Worm (Caenorhabditis elegans) whole organism, mixed stage, embryonic: Measurements from ENCODE around the gene F10G7.12.

Experiments used
- M03D4.4 ChIP-seq: sonication (generic microtip); optimal IDR thresholded peaks from 2 replicates; lab custom pipeline; 2017; ENCODE audit warnings: mild to moderate bottlenecking, missing genetic modification characterization, missing compliant biosample characterization
- bed-3 ChIP-seq: fragments of 200-800 bp; sonication (Bioruptor generic); optimal IDR thresholded peaks from 3 replicates; lab custom pipeline; 2018; ENCODE audit warnings: mild to moderate bottlenecking, missing genetic modification characterization, moderate library complexity, missing compliant biosample characterization
- blmp-1 ChIP-seq: fragments of 150-350 bp; optimal IDR thresholded peaks from 2 replicates; lab custom pipeline; 2014; ENCODE audit warnings: missing biosample characterization, missing genetic modification characterization
- ceh-39 ChIP-seq: fragments of 150-350 bp; optimal IDR thresholded peaks from 2 replicates; lab custom pipeline; 2014; ENCODE audit warnings: missing biosample characterization, missing genetic modification characterization
- ceh-43 ChIP-seq: fragments of 200-800 bp; sonication (Bioruptor generic); optimal IDR thresholded peaks from 2 replicates; lab custom pipeline; 2018; ENCODE audit warnings: mild to moderate bottlenecking, missing genetic modification characterization, moderate library complexity, missing compliant biosample characterization
- ceh-83 ChIP-seq: fragments of 200-800 bp; sonication (Bioruptor generic); optimal IDR thresholded peaks from 2 replicates; lab custom pipeline; 2018; ENCODE audit warnings: mild to moderate bottlenecking, missing genetic modification characterization, missing compliant biosample characterization
- ces-1 ChIP-seq: fragments of 150-350 bp; optimal IDR thresholded peaks from 2 replicates; lab custom pipeline; 2014; ENCODE audit warnings: missing biosample characterization, missing genetic modification reagents, missing genetic modification characterization
- cnd-1 ChIP-seq: fragments of 200-800 bp; sonication (Bioruptor generic); optimal IDR thresholded peaks from 2 replicates; lab custom pipeline; 2018; ENCODE audit warnings: mild to moderate bottlenecking, missing genetic modification characterization, missing compliant biosample characterization
- drap-1 ChIP-seq: fragments of 200-800 bp; sonication (Bioruptor generic); optimal IDR thresholded peaks from 3 replicates; lab custom pipeline; 2018; ENCODE audit warnings: mild to moderate bottlenecking, missing genetic modification characterization, missing compliant biosample characterization
- elt-1 ChIP-seq: sonication (generic microtip); optimal IDR thresholded peaks from 2 replicates; lab custom pipeline; 2017; ENCODE audit warnings: missing genetic modification characterization, mild to moderate bottlenecking, missing compliant biosample characterization, antibody characterized with exemption, moderate library complexity, borderline replicate concordance; ENCODE audit not compliant: insufficient read depth
- elt-3 ChIP-seq: fragments of 150-350 bp; optimal IDR thresholded peaks from 2 replicates; lab custom pipeline; 2014; ENCODE audit warnings: missing biosample characterization, missing genetic modification characterization
- flh-1 ChIP-seq: fragments of 200-800 bp; sonication (Bioruptor generic); optimal IDR thresholded peaks from 2 replicates; lab custom pipeline; 2018; ENCODE audit warnings: mild to moderate bottlenecking, missing genetic modification characterization, moderate library complexity, missing compliant biosample characterization
- ham-2 ChIP-seq: fragments of 200-800 bp; sonication (Bioruptor generic); optimal IDR thresholded peaks from 2 replicates; lab custom pipeline; 2018; ENCODE audit warnings: mild to moderate bottlenecking, missing genetic modification characterization, missing compliant biosample characterization
- hlh-1 ChIP-seq: fragments of 150-350 bp; optimal IDR thresholded peaks from 2 replicates; lab custom pipeline; 2014; ENCODE audit warnings: missing biosample characterization, missing genetic modification reagents, missing genetic modification characterization
- lin-13 ChIP-seq: fragments of 150-350 bp; optimal IDR thresholded peaks from 2 replicates; lab custom pipeline; 2014; ENCODE audit warnings: missing biosample characterization, missing genetic modification characterization
- lin-32 ChIP-seq: fragments of 200-800 bp; sonication (Bioruptor generic); optimal IDR thresholded peaks from 2 replicates; lab custom pipeline; 2018; ENCODE audit warnings: mild to moderate bottlenecking, missing genetic modification characterization, missing compliant biosample characterization
- lsy-2 ChIP-seq: fragments of 150-350 bp; optimal IDR thresholded peaks from 2 replicates; lab custom pipeline; 2014; ENCODE audit warnings: missing biosample characterization, missing genetic modification characterization
- mab-5 ChIP-seq: fragments of 150-350 bp; optimal IDR thresholded peaks from 2 replicates; lab custom pipeline; 2014; ENCODE audit warnings: missing biosample characterization, missing genetic modification characterization
- mep-1 ChIP-seq: fragments of 150-350 bp; optimal IDR thresholded peaks from 2 replicates; lab custom pipeline; 2017; ENCODE audit warnings: missing biosample characterization, missing genetic modification reagents, missing genetic modification characterization, inconsistent platforms
- mls-2 ChIP-seq: sonication (generic microtip); optimal IDR thresholded peaks from 2 replicates; lab custom pipeline; 2016; ENCODE audit warnings: mild to moderate bottlenecking, missing genetic modification characterization, moderate library complexity, missing compliant biosample characterization
- nhr-12 ChIP-seq: fragments of 150-350 bp; optimal IDR thresholded peaks from 2 replicates; lab custom pipeline; 2014; ENCODE audit warnings: missing biosample characterization, missing genetic modification characterization
- nhr-2 ChIP-seq: fragments of 150-350 bp; optimal IDR thresholded peaks from 2 replicates; lab custom pipeline; 2014; ENCODE audit warnings: missing biosample characterization, missing genetic modification characterization
- nhr-28 ChIP-seq: fragments of 150-350 bp; optimal IDR thresholded peaks from 2 replicates; lab custom pipeline; 2014; ENCODE audit warnings: missing biosample characterization, missing genetic modification characterization
- nhr-76 ChIP-seq: sonication (generic microtip); optimal IDR thresholded peaks from 2 replicates; lab custom pipeline; 2017; ENCODE audit warnings: missing biosample characterization, missing genetic modification characterization
- pha-4 ChIP-seq: fragments of 150-350 bp; optimal IDR thresholded peaks from 2 replicates; lab custom pipeline; 2018; ENCODE audit warnings: missing biosample characterization, missing genetic modification reagents, missing genetic modification characterization
- sem-2 ChIP-seq: fragments of 200-800 bp; sonication (Bioruptor generic); optimal IDR thresholded peaks from 2 replicates; lab custom pipeline; 2018; ENCODE audit warnings: mild to moderate bottlenecking, missing genetic modification characterization, missing compliant biosample characterization
- snpc-4 ChIP-seq: fragments of 150-350 bp; optimal IDR thresholded peaks from 2 replicates; lab custom pipeline; 2014; ENCODE audit warnings: missing biosample characterization, missing genetic modification characterization
- sptf-1 ChIP-seq: sonication (generic microtip); optimal IDR thresholded peaks from 2 replicates; lab custom pipeline; 2017; ENCODE audit warnings: mild to moderate bottlenecking, missing genetic modification characterization, moderate library complexity, missing compliant biosample characterization
- unc-120 ChIP-seq: sonication (generic microtip); optimal IDR thresholded peaks from 2 replicates; lab custom pipeline; 2017; ENCODE audit warnings: missing genetic modification characterization, missing compliant biosample characterization; ENCODE audit not compliant: poor library complexity, severe bottlenecking
- unc-39 ChIP-seq: fragments of 150-350 bp; optimal IDR thresholded peaks from 2 replicates; lab custom pipeline; 2014; ENCODE audit warnings: missing biosample characterization, missing genetic modification characterization
- unc-62 ChIP-seq: fragments of 150-350 bp; optimal IDR thresholded peaks from 2 replicates; lab custom pipeline; 2014; ENCODE audit warnings: missing biosample characterization, missing genetic modification reagents, missing genetic modification characterization
- zip-8 ChIP-seq: fragments of 150-350 bp; optimal IDR thresholded peaks from 2 replicates; lab custom pipeline; 2014; ENCODE audit warnings: missing biosample characterization, missing genetic modification characterization
- ztf-11 ChIP-seq: fragments of 150-350 bp; optimal IDR thresholded peaks from 2 replicates; lab custom pipeline; 2014; ENCODE audit warnings: missing biosample characterization, missing genetic modification characterization

F10G7.12 gene

ce11 chrII:4673670-4674069, 15.9 kb upstream of the F10G7.12 start:
- TF ChIP-seq elt-3 (tag; lab: Kevin White, UChicago) (no peak), sptf-1 (tag; lab: Kevin White, UChicago) (no peak), ceh-39 (tag; lab: Kevin White, UChicago) (no peak), lsy-2 (tag; lab: Kevin White, UChicago) (no peak), snpc-4 (tag; lab: Kevin White, UChicago) (no peak), nhr-12 (tag; lab: Kevin White, UChicago) (no peak), M03D4.4 (tag; lab: Kevin White, UChicago) (no peak), unc-62 (GFP tag; lab: Kevin White, UChicago) (no peak), cnd-1 (tag; lab: Kevin White, UChicago) (no peak), ces-1 (GFP tag; lab: Kevin White, UChicago) (no peak), lin-13 (tag; lab: Kevin White, UChicago) (no peak), nhr-2 (tag; lab: Kevin White, UChicago) (no peak), ceh-43 (GFP tag; lab: Kevin White, UChicago) (no peak)

- TF ChIP-seq ham-2 (GFP tag; lab: Kevin White, UChicago) (no peak), sptf-1 (tag; lab: Kevin White, UChicago) (no peak), cnd-1 (tag; lab: Kevin White, UChicago) (no peak), nhr-76 (tag; lab: Kevin White, UChicago) (no peak), lin-13 (tag; lab: Kevin White, UChicago) (no peak), drap-1 (GFP tag; lab: Kevin White, UChicago) (no peak), blmp-1 (no peak), unc-120 (no peak), elt-1 (tag; lab: Kevin White, UChicago) (no peak), nhr-28 (tag; lab: Kevin White, UChicago) (no peak), ces-1 (GFP tag; lab: Kevin White, UChicago) (no peak)
Measured at ce11 chrII:4674188-4674587, 15.4 kb upstream of the F10G7.12 start.

DNA sequence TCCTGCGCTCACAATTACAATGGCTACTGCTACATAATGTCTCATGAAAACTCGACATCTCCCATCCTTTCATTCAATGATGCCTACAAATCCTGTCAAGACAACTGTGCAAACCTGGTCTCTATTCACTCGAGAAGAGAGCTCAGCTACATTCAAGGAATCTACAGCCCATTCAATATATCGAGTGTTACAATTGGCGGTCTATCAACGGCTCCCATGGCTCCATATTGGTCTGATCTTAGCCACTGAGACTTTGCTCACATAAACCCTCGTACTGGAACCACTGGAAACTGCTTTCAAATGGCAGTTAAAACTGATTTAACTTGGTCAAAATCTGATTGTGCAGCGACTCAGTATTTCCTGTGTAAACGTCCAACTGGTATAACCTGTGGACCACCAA, 14.1 kb upstream of the F10G7.12 start, which contains the start of gene T05A7.3:
Gene T05A7.3 (plus strand): TSS at position 301 of the 400 bp plus-strand sequence.
- no peak for TF ChIP-seq unc-62 (GFP tag; lab: Kevin White, UChicago)
- no peak for TF ChIP-seq unc-39 (tag; lab: Kevin White, UChicago)
- TF ChIP-seq nhr-12 (tag; lab: Kevin White, UChicago): no peak
- no peak for TF ChIP-seq mep-1
- no peak for TF ChIP-seq elt-1 (tag; lab: Kevin White, UChicago)
- no peak for TF ChIP-seq ceh-83
- no peak for TF ChIP-seq nhr-2 (tag; lab: Kevin White, UChicago)
- no peak for TF ChIP-seq flh-1
- TF ChIP-seq pha-4: no peak
- TF ChIP-seq ceh-39 (tag; lab: Kevin White, UChicago): no peak
- no peak for TF ChIP-seq lin-32

DNA sequence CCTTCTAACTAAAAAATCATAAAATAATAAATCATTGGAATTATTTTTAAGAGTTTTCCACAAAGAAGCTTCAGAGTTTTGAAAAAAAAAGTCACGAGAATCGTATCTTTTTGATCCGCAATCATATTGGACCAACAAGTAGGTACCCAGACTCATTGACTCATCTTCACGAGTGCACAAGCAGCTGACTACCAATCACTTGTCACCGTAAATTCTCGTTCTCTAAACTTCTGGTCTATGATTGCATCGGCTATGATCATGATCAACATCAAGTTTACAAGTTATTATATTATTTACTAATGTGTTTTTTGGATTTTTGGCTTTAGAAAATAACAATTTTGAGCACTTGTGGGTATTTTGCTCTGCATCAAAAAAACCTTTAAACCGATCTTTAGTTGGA, 13.3 kb upstream of the F10G7.12 start:
- TF ChIP-seq M03D4.4 (tag; lab: Kevin White, UChicago): no peak
- no peak for TF ChIP-seq ceh-83
- peak; percentile 40 for TF ChIP-seq unc-62 (GFP tag; lab: Kevin White, UChicago)
- no peak for TF ChIP-seq mab-5
- no peak for TF ChIP-seq bed-3
- TF ChIP-seq hlh-1 (tag; lab: Kevin White, UChicago): peak; percentile 75
- no peak for TF ChIP-seq flh-1

DNA sequence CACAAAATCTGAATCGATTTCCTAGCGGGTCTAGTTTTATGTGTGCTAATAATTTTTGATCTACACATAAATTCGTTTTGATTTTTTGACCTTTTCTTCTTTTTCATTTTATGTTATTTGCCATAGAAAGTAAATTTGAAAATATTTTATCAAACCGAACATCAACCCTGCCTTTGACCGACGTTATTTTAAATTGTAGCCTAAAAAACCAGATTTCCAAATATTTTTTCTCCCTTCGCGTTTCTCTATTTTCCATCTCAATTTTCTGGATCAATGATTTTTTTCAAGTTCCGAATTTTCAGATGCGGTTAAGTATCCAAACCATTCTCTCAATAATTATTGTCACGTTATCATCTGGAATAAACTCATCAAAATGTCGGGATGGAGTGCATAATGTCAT, 11.7 kb upstream of the F10G7.12 start, which contains the start of gene T05A7.1:
Gene T05A7.1 (plus strand): TSS at position 301 of the 400 bp plus-strand sequence.
- no peak for TF ChIP-seq elt-1 (tag; lab: Kevin White, UChicago)
- no peak for TF ChIP-seq mep-1
- no peak for TF ChIP-seq ceh-39 (tag; lab: Kevin White, UChicago)
- TF ChIP-seq ham-2 (GFP tag; lab: Kevin White, UChicago): no peak
- TF ChIP-seq zip-8 (tag; lab: Kevin White, UChicago): no peak
- TF ChIP-seq elt-3 (tag; lab: Kevin White, UChicago): no peak
- no peak for TF ChIP-seq pha-4
- TF ChIP-seq lsy-2 (tag; lab: Kevin White, UChicago): no peak
- TF ChIP-seq blmp-1: no peak
- TF ChIP-seq nhr-76 (tag; lab: Kevin White, UChicago): no peak
- no peak for TF ChIP-seq nhr-28 (tag; lab: Kevin White, UChicago)
- no peak for TF ChIP-seq sem-2 (GFP tag; lab: Kevin White, UChicago)
- no peak for TF ChIP-seq ztf-11 (tag; lab: Kevin White, UChicago)
- no peak for TF ChIP-seq mls-2 (tag; lab: Kevin White, UChicago)
- no peak for TF ChIP-seq unc-120
- no peak for TF ChIP-seq nhr-12 (tag; lab: Kevin White, UChicago)
- no peak for TF ChIP-seq M03D4.4 (tag; lab: Kevin White, UChicago)
- TF ChIP-seq snpc-4 (tag; lab: Kevin White, UChicago): no peak
